Worm (Caenorhabditis elegans): ENCODE data around the gene txt-8.

DNA sequence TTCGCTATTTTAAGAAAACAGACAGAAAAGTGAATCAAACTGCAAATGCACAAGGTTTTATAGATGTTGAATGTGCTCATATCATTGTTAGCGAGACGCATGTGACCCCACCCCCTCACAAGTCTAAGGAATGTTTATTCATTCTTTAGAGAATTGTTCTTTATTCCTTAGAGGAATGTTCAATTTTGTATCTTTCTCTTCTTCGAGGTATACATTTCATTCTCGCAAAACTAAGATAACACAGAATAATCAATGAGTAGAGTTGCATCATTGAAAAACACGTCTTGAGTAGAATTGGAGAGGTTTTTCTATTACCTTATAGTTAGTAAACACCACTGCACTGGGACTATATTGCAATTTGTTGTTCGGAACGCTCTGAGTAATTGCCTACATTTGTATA, 20.8 kb downstream of the txt-8 start, which contains the start of gene ZK262.20:
- no peak for TF ChIP-seq ama-1 (optimal IDR thresholded peaks at IDR 0.05)
- no peak for TF ChIP-seq pes-1 (GFP tag; IDR thresholded peaks at IDR 0.05)
- TF ChIP-seq F13C5.2 (tag; optimal IDR thresholded peaks at IDR 0.05), result no peak
- TF ChIP-seq tbx-11 (GFP tag; IDR thresholded peaks at IDR 0.05), result no peak
- no peak for TF ChIP-seq ceh-13 (GFP tag; optimal IDR thresholded peaks at IDR 0.05)
- TF ChIP-seq tbx-37 (GFP tag; conservative IDR thresholded peaks at IDR 0.05), result no peak
